Fruit fly (Drosophila melanogaster) whole organism, embryonic: ENCODE results near the gene Trf.

ENCODE experiments used
- Antp ChIP-seq: fragments of 200-800 bp; sonication (Bioruptor generic); optimal IDR thresholded peaks from 3 replicates; lab custom pipeline; 2016; ENCODE audit warnings: missing biosample characterization, missing genetic modification characterization
- CG3163 ChIP-seq: fragments of 200-800 bp; sonication (Bioruptor generic); optimal IDR thresholded peaks from 3 replicates; lab custom pipeline; 2016; ENCODE audit warnings: missing biosample characterization, missing genetic modification characterization
- D ChIP-seq, 2 experiments: fragments of 200-800 bp in 1 of 2; fragments of >200 bp in 1 of 2; sonication (Bioruptor generic) in 1 of 2; optimal IDR thresholded peaks; 2 replicates in 1 of 2; 3 replicates in 1 of 2; lab custom pipeline; 2017; ENCODE audit warnings: mild to moderate bottlenecking in 1 of 2, missing biosample characterization in 1 of 2, missing genetic modification characterization in 1 of 2, missing genetic modification reagents in 1 of 2
- Gsc ChIP-seq: fragments of 200-800 bp; sonication (Bioruptor generic); IDR thresholded peaks from 2 replicates; pipeline ENCODE4 v1.3.6; 2022; ENCODE audit warnings: missing biosample characterization, missing genetic modification characterization
- HLH54F ChIP-seq: fragments of 200-800 bp; sonication (Bioruptor generic); optimal IDR thresholded peaks from 3 replicates; lab custom pipeline; 2016; ENCODE audit warnings: missing biosample characterization, missing genetic modification characterization
- Max ChIP-seq: fragments of 200-800 bp; sonication (Bioruptor generic); optimal IDR thresholded peaks from 2 replicates; lab custom pipeline; 2016; ENCODE audit warnings: missing biosample characterization, mild to moderate bottlenecking, missing genetic modification characterization
- Rfx ChIP-seq: fragments of 200-800 bp; sonication (Bioruptor generic); IDR thresholded peaks from 2 replicates; pipeline ENCODE4 v1.3.6; 2022; ENCODE audit warnings: missing biosample characterization, missing genetic modification characterization
- Sox102F ChIP-seq: fragments of 200-800 bp; sonication (Bioruptor generic); optimal IDR thresholded peaks from 2 replicates; lab custom pipeline; 2018; ENCODE audit warnings: missing biosample characterization, mild to moderate bottlenecking, missing genetic modification characterization, moderate library complexity
- Sry-δ ChIP-seq: fragments of 200-800 bp; sonication (Bioruptor generic); optimal IDR thresholded peaks from 2 replicates; lab custom pipeline; 2016; ENCODE audit warnings: missing biosample characterization, missing genetic modification characterization
- croc ChIP-seq: fragments of 200-800 bp; sonication (Bioruptor generic); conservative IDR thresholded peaks from 3 replicates; pipeline ENCODE4 v1.3.6; 2022; ENCODE audit warnings: missing biosample characterization, missing genetic modification characterization
- disco-r ChIP-seq: fragments of 200-800 bp; sonication (Bioruptor generic); optimal IDR thresholded peaks from 2 replicates; lab custom pipeline; 2016; ENCODE audit warnings: missing biosample characterization, missing genetic modification characterization
- maf-S ChIP-seq: fragments of 200-800 bp; sonication (Bioruptor generic); optimal IDR thresholded peaks from 2 replicates; lab custom pipeline; 2016; ENCODE audit warnings: missing biosample characterization, missing genetic modification characterization
- sob ChIP-seq: fragments of 200-800 bp; sonication (Bioruptor generic); IDR thresholded peaks from 2 replicates; pipeline ENCODE4 v1.3.6; 2022; ENCODE audit warnings: missing biosample characterization, missing genetic modification characterization

DNA sequence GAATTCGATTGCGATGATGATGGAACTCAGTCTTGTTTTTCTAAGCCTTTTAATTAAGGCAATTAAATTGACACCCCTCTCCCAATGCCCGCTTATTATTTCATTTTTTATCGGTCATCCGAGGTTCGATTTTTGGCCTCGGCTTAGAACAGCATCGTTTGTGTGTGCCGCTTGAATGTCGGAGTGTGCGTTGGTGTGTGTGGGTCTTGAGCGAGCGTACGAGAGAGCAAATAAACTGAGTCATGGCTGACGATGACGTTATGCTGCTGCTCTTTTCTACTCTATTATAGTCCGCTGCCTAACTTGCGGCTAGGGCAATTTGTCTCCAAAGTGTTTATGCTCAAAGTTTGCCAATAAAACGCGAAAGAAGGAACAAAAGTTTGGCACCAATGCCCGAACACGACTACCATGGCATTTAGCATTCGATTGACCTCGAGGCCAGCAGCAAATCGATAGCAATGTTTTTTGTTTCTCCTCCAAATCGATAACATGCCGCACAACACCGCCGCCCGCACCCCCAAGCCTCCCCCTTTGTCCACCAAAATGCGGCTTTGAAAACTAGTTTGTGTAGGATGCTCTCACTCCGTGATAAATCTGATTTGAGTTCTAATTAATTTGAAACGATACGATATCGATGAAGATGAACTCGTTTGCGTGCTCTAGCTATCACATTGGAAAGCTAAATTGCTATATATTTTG is 12.9 kb downstream of the Trf start:
- TF ChIP-seq Max (GFP tag; lab: Kevin White, UChicago) (no peak), croc (GFP tag; lab: Robert Waterston, UW) (no peak), HLH54F (GFP tag; lab: Kevin White, UChicago) (no peak), D (optimal IDR thresholded peaks at IDR 0.05; lab: Kevin White, UChicago) (no peak), D (GFP tag; optimal IDR thresholded peaks at IDR 0.05; lab: Kevin White, UChicago) (no peak), Rfx (GFP tag; lab: Robert Waterston, UW) (no peak), Sry-δ (GFP tag; lab: Kevin White, UChicago) (no peak), Antp (GFP tag; lab: Kevin White, UChicago) (no peak), maf-S (GFP tag; lab: Kevin White, UChicago) (no peak), sob (peak; percentile 33; the same call in 1 of the 2 replicates), Sox102F (no peak), Gsc (GFP tag; lab: Robert Waterston, UW) (no peak), CG3163 (no peak), disco-r (GFP tag; lab: Kevin White, UChicago) (no peak)
